Worm (Caenorhabditis elegans) whole organism, L1 larva: ENCODE data around the gene pgam-5.

Source experiments
- alr-1 ChIP-seq: fragments of 200-800 bp; sonication (Bioruptor generic); optimal IDR thresholded peaks from 2 replicates; lab custom pipeline; 2018; ENCODE audit warnings: borderline replicate concordance, mild to moderate bottlenecking, missing genetic modification characterization, missing compliant biosample characterization
- aly-2 ChIP-seq: fragments of 150-350 bp; optimal IDR thresholded peaks from 2 replicates; lab custom pipeline; 2014; ENCODE audit warnings: missing biosample characterization, missing genetic modification characterization
- blmp-1 ChIP-seq: fragments of 150-350 bp; optimal IDR thresholded peaks from 2 replicates; lab custom pipeline; 2014; ENCODE audit warnings: missing biosample characterization, missing genetic modification characterization
- ceh-8 ChIP-seq: fragments of 200-800 bp; sonication (Bioruptor generic); optimal IDR thresholded peaks from 2 replicates; lab custom pipeline; 2018; ENCODE audit warnings: mild to moderate bottlenecking, missing genetic modification characterization, moderate library complexity, missing compliant biosample characterization
- ceh-88 ChIP-seq: fragments of 200-800 bp; sonication (Bioruptor generic); IDR thresholded peaks from 2 replicates; pipeline ENCODE4 v1.3.6; 2022; ENCODE audit warnings: missing genetic modification characterization, missing compliant biosample characterization
- ceh-90 ChIP-seq: sonication (generic microtip); optimal IDR thresholded peaks from 2 replicates; lab custom pipeline; 2016; ENCODE audit warnings: missing genetic modification characterization, missing compliant biosample characterization
- egl-13 ChIP-seq: sonication (generic microtip); optimal IDR thresholded peaks from 2 replicates; lab custom pipeline; 2016; ENCODE audit warnings: missing genotype, missing genetic modification reagents, missing genetic modification characterization, missing compliant biosample characterization
- elt-2 ChIP-seq: sonication (generic microtip); optimal IDR thresholded peaks from 2 replicates; lab custom pipeline; 2016; ENCODE audit warnings: missing genetic modification characterization, mild to moderate bottlenecking, inconsistent platforms, missing compliant biosample characterization, missing genetic modification reagents
- elt-3 ChIP-seq, 6 experiments: fragments of 150-350 bp in 1 of 6; sonication (generic microtip); optimal IDR thresholded peaks; 2 replicates each; lab custom pipeline; 2017 to 2018; ENCODE audit warnings: missing biosample characterization in 6 of 6, missing genetic modification characterization in 6 of 6, inconsistent platforms in 1 of 6
- fos-1 ChIP-seq: fragments of 150-350 bp; optimal IDR thresholded peaks from 2 replicates; lab custom pipeline; 2014; ENCODE audit warnings: missing biosample characterization, missing genetic modification characterization
- irx-1 ChIP-seq: sonication (generic microtip); optimal IDR thresholded peaks from 2 replicates; lab custom pipeline; 2016; ENCODE audit warnings: missing genetic modification characterization, missing compliant biosample characterization
- isw-1 ChIP-seq: fragments of 200-800 bp; sonication (Bioruptor generic); IDR thresholded peaks from 2 replicates; pipeline ENCODE4 v1.3.6; 2022; ENCODE audit warnings: missing genetic modification characterization, missing compliant biosample characterization
- lin-14 ChIP-seq: fragments of 200-800 bp; sonication (Bioruptor generic); optimal IDR thresholded peaks from 2 replicates; lab custom pipeline; 2018; ENCODE audit warnings: mild to moderate bottlenecking, missing genetic modification characterization, moderate library complexity, missing compliant biosample characterization
- lin-15B ChIP-seq: fragments of 150-350 bp; sonication (generic microtip); optimal IDR thresholded peaks from 3 replicates; lab custom pipeline; 2014; ENCODE audit warnings: missing biosample characterization, missing genetic modification characterization
- lin-35 ChIP-seq, 2 experiments: fragments of 150-350 bp; optimal IDR thresholded peaks; 2 replicates each; lab custom pipeline; 2014; ENCODE audit warnings: missing biosample characterization in 2 of 2, missing genetic modification characterization in 2 of 2, missing genetic modification reagents in 2 of 2
- lin-39 ChIP-seq: fragments of 150-350 bp; optimal IDR thresholded peaks from 2 replicates; lab custom pipeline; 2014; ENCODE audit warnings: missing biosample characterization, missing genetic modification reagents, missing genetic modification characterization
- lsy-2 ChIP-seq, 2 experiments: fragments of 150-350 bp; optimal IDR thresholded peaks; 2 replicates each; lab custom pipeline; 2014; ENCODE audit warnings: missing biosample characterization in 2 of 2, missing genetic modification characterization in 2 of 2
- mab-9 ChIP-seq: fragments of 200-800 bp; sonication (Bioruptor generic); IDR thresholded peaks from 2 replicates; pipeline ENCODE4 v1.3.6; 2022; ENCODE audit warnings: missing genetic modification reagents, missing genetic modification characterization, missing compliant biosample characterization
- mdl-1 ChIP-seq, 2 experiments: fragments of 150-350 bp; optimal IDR thresholded peaks; 2 replicates each; lab custom pipeline; 2014 to 2017; ENCODE audit warnings: missing biosample characterization in 2 of 2, missing genetic modification characterization in 2 of 2, inconsistent platforms in 1 of 2
- mep-1 ChIP-seq: fragments of 150-350 bp; optimal IDR thresholded peaks from 2 replicates; lab custom pipeline; 2014; ENCODE audit warnings: missing biosample characterization, missing genetic modification characterization
- nhr-12 ChIP-seq: sonication (generic microtip); optimal IDR thresholded peaks from 2 replicates; lab custom pipeline; 2017; ENCODE audit warnings: missing biosample characterization, missing genetic modification characterization
- nhr-19 ChIP-seq: fragments of 200-800 bp; sonication (Bioruptor generic); conservative IDR thresholded peaks from 2 replicates; pipeline ENCODE4 v1.3.6; 2022; ENCODE audit warnings: missing genetic modification characterization, missing compliant biosample characterization
- nhr-20 ChIP-seq: sonication (generic microtip); optimal IDR thresholded peaks from 2 replicates; lab custom pipeline; 2016; ENCODE audit warnings: mild to moderate bottlenecking, missing genetic modification characterization, missing compliant biosample characterization
- nhr-47 ChIP-seq: sonication (generic microtip); optimal IDR thresholded peaks from 2 replicates; lab custom pipeline; 2016; ENCODE audit warnings: mild to moderate bottlenecking, missing genetic modification characterization, moderate library complexity, missing compliant biosample characterization
- nhr-71 ChIP-seq: sonication (generic microtip); optimal IDR thresholded peaks from 2 replicates; lab custom pipeline; 2016; ENCODE audit warnings: mild to moderate bottlenecking, missing genetic modification characterization, moderate library complexity, missing compliant biosample characterization
- nhr-85 ChIP-seq: sonication (generic microtip); peaks from one replicate; lab custom pipeline; 2016; ENCODE audit warnings: missing genetic modification characterization, inconsistent platforms, missing compliant biosample characterization
- nhr-90 ChIP-seq: sonication (generic microtip); optimal IDR thresholded peaks from 2 replicates; lab custom pipeline; 2016; ENCODE audit warnings: mild to moderate bottlenecking, missing genetic modification characterization, missing compliant biosample characterization; ENCODE audit not compliant: poor library complexity
- pag-3 ChIP-seq: sonication (generic microtip); optimal IDR thresholded peaks from 2 replicates; lab custom pipeline; 2017; ENCODE audit warnings: missing genetic modification characterization, mild to moderate bottlenecking, missing compliant biosample characterization, antibody characterized with exemption, borderline replicate concordance; ENCODE audit not compliant: insufficient read depth
- pax-3 ChIP-seq: fragments of 200-800 bp; sonication (Bioruptor generic); optimal IDR thresholded peaks from 2 replicates; lab custom pipeline; 2018; ENCODE audit warnings: mild to moderate bottlenecking, missing genetic modification characterization, moderate library complexity, missing compliant biosample characterization
- pqm-1 ChIP-seq: sonication (generic microtip); optimal IDR thresholded peaks from 3 replicates; lab custom pipeline; 2017; ENCODE audit warnings: missing biosample characterization, missing genetic modification characterization
- skn-1 ChIP-seq: fragments of 150-350 bp; optimal IDR thresholded peaks from 2 replicates; lab custom pipeline; 2014; ENCODE audit warnings: missing biosample characterization, missing genetic modification characterization
- snu-23 ChIP-seq: sonication (generic microtip); optimal IDR thresholded peaks from 2 replicates; lab custom pipeline; 2016; ENCODE audit warnings: missing genetic modification characterization, missing compliant biosample characterization
- swsn-7 ChIP-seq: sonication (generic microtip); optimal IDR thresholded peaks from 2 replicates; lab custom pipeline; 2016; ENCODE audit warnings: missing genetic modification characterization, missing compliant biosample characterization
- unc-98 ChIP-seq: fragments of 200-800 bp; sonication (Bioruptor generic); IDR thresholded peaks from 2 replicates; pipeline ENCODE4 v1.3.6; 2022; ENCODE audit warnings: missing genetic modification characterization, missing compliant biosample characterization
- vab-15 ChIP-seq: sonication (generic microtip); optimal IDR thresholded peaks from 2 replicates; lab custom pipeline; 2017; ENCODE audit warnings: missing genotype, mild to moderate bottlenecking, missing genetic modification characterization, missing compliant biosample characterization
- zag-1 ChIP-seq: fragments of 150-350 bp; optimal IDR thresholded peaks from 2 replicates; lab custom pipeline; 2014; ENCODE audit warnings: missing biosample characterization, missing genetic modification characterization
- zip-4 ChIP-seq: fragments of 200-800 bp; sonication (Bioruptor generic); optimal IDR thresholded peaks from 2 replicates; lab custom pipeline; 2018; ENCODE audit warnings: mild to moderate bottlenecking, missing genetic modification characterization, moderate library complexity, missing compliant biosample characterization
- ztf-4 ChIP-seq: fragments of 150-350 bp; optimal IDR thresholded peaks from 2 replicates; lab custom pipeline; 2014; ENCODE audit warnings: missing biosample characterization, missing genetic modification characterization

Gene pgam-5

ce11 chrII:7557981-7558380 lies 40.6 kb downstream of the pgam-5 start:
- peak; percentile 10 for TF ChIP-seq lin-14 (GFP tag; lab: Kevin White, UChicago)
- TF ChIP-seq lsy-2 (tag; optimal IDR thresholded peaks at IDR 0.05; lab: Kevin White, UChicago) = no peak
- no peak for TF ChIP-seq vab-15 (tag; lab: Kevin White, UChicago)
- TF ChIP-seq fos-1 = no peak
- TF ChIP-seq mep-1 (tag; lab: Kevin White, UChicago) = no peak
- TF ChIP-seq, all 84 proteins: peak for 1

- TF ChIP-seq isw-1 (GFP tag; lab: Robert Waterston, UW) = no peak
- no peak for TF ChIP-seq mab-9 (GFP tag; lab: Robert Waterston, UW)
- TF ChIP-seq lin-14 (GFP tag; lab: Kevin White, UChicago) = peak; percentile 0
- TF ChIP-seq zip-4 = no peak
These were observed 43.1 kb downstream of the pgam-5 start, which contains the start of gene ZK1290.14 for ce11 chrII:7555454-7555853. Gene ZK1290.14, minus strand, starts transcription at chrII:7555592.

- no peak for TF ChIP-seq irx-1 (tag; lab: Kevin White, UChicago)
- TF ChIP-seq elt-2 = peak; percentile 94
- TF ChIP-seq pag-3 = no peak
- TF ChIP-seq mep-1 (tag; lab: Kevin White, UChicago) = peak; percentile 0
- peak; percentile 36 for TF ChIP-seq blmp-1 (tag; lab: Kevin White, UChicago)
- no peak for TF ChIP-seq nhr-12
- no peak for TF ChIP-seq ceh-90 (tag; lab: Kevin White, UChicago)
- peak in 1 of 2 experiments; percentile 39 for TF ChIP-seq mdl-1 (tag; optimal IDR thresholded peaks at IDR 0.05; lab: Kevin White, UChicago)
- peak; percentile 45 for TF ChIP-seq nhr-71 (tag; lab: Kevin White, UChicago)
- TF ChIP-seq nhr-20 (tag; lab: Kevin White, UChicago) = peak; percentile 58
- peak; percentile 32 for TF ChIP-seq pqm-1
- peak; percentile 33 for TF ChIP-seq snu-23
- TF ChIP-seq nhr-90 (tag; lab: Kevin White, UChicago) = peak; percentile 37
- peak; percentile 70 for TF ChIP-seq lin-14 (GFP tag; lab: Kevin White, UChicago)
- peak; percentile 53 for TF ChIP-seq nhr-85
- peak; percentile 27; the same call in 1 of the 2 replicates for TF ChIP-seq nhr-19
- TF ChIP-seq lin-35 (GFP tag; optimal IDR thresholded peaks at IDR 0.05; lab: Kevin White, UChicago) = peak in 1 of 2 experiments; percentile 64
- TF ChIP-seq zag-1 (tag; lab: Kevin White, UChicago) = no peak
- TF ChIP-seq lin-15B (tag; lab: Kevin White, UChicago) = no peak
- peak in 1 of 6 experiments; percentile 32 for TF ChIP-seq elt-3 (tag; optimal IDR thresholded peaks at IDR 0.05; lab: Kevin White, UChicago)
- TF ChIP-seq skn-1 = peak; percentile 2
These were observed 43.8 kb downstream of the pgam-5 start for ce11 chrII:7554716-7555247.

ce11 chrII:7553806-7554205 lies 44.7 kb downstream of the pgam-5 start, which contains the start of gene ZK1290.10:
Gene ZK1290.10, minus strand, starts transcription at chrII:7553906.
- no peak for TF ChIP-seq nhr-47 (tag; lab: Kevin White, UChicago)
- no peak for TF ChIP-seq lin-39 (tag; lab: Kevin White, UChicago)
- TF ChIP-seq ztf-4 (tag; lab: Kevin White, UChicago) = no peak
- TF ChIP-seq ceh-90 (tag; lab: Kevin White, UChicago) = no peak
- TF ChIP-seq lin-15B (tag; lab: Kevin White, UChicago) = no peak
- TF ChIP-seq unc-98 = no peak
- no peak for TF ChIP-seq ceh-8 (GFP tag; lab: Kevin White, UChicago)
- no peak for TF ChIP-seq alr-1
- no peak for TF ChIP-seq pag-3
- TF ChIP-seq, all 84 proteins: peak for 0

ce11 chrII:7549035-7549434 lies 49.5 kb downstream of the pgam-5 start, which contains the start of gene tph-1:
Gene tph-1, plus strand, starts transcription at chrII:7549335.
- TF ChIP-seq swsn-7 (no peak), ceh-88 (GFP tag; lab: Robert Waterston, UW) (no peak), snu-23 (no peak), lsy-2 (tag; optimal IDR thresholded peaks at IDR 0.05; lab: Kevin White, UChicago) (no peak), pax-3 (tag; lab: Kevin White, UChicago) (no peak), egl-13 (no peak), vab-15 (tag; lab: Kevin White, UChicago) (no peak), zag-1 (tag; lab: Kevin White, UChicago) (no peak), nhr-71 (tag; lab: Kevin White, UChicago) (no peak), aly-2 (tag; lab: Kevin White, UChicago) (no peak)
